Worm (Caenorhabditis elegans) whole organism, L1 larva: ENCODE results near the gene mvb-12.

Experiments
- C04F5.9 ChIP-seq: sonication (generic microtip); optimal IDR thresholded peaks from 2 replicates; lab custom pipeline; 2016; ENCODE audit warnings: missing genetic modification characterization, missing compliant biosample characterization
- C16A3.4 ChIP-seq: fragments of 150-350 bp; optimal IDR thresholded peaks from 2 replicates; lab custom pipeline; 2014; ENCODE audit warnings: missing biosample characterization, missing genetic modification characterization
- C34B4.2 ChIP-seq: sonication (generic microtip); optimal IDR thresholded peaks from 2 replicates; lab custom pipeline; 2017; ENCODE audit warnings: mild to moderate bottlenecking, missing genetic modification characterization, missing compliant biosample characterization
- aha-1 ChIP-seq: fragments of 150-350 bp; optimal IDR thresholded peaks from 2 replicates; lab custom pipeline; 2014; ENCODE audit warnings: missing biosample characterization, missing genetic modification characterization
- blmp-1 ChIP-seq: fragments of 150-350 bp; optimal IDR thresholded peaks from 2 replicates; lab custom pipeline; 2014; ENCODE audit warnings: missing biosample characterization, missing genetic modification characterization
- ceh-63 ChIP-seq: fragments of 200-800 bp; sonication (Bioruptor generic); optimal IDR thresholded peaks from 2 replicates; lab custom pipeline; 2018; ENCODE audit warnings: mild to moderate bottlenecking, missing genetic modification characterization, missing compliant biosample characterization
- ceh-8 ChIP-seq: fragments of 200-800 bp; sonication (Bioruptor generic); optimal IDR thresholded peaks from 2 replicates; lab custom pipeline; 2018; ENCODE audit warnings: mild to moderate bottlenecking, missing genetic modification characterization, moderate library complexity, missing compliant biosample characterization
- ceh-82 ChIP-seq, 3 experiments: fragments of 150-350 bp in 1 of 3; sonication (generic microtip) in 2 of 3; optimal IDR thresholded peaks; 2 replicates each; lab custom pipeline; 2014 to 2017; ENCODE audit warnings: missing biosample characterization in 3 of 3, missing genetic modification characterization in 3 of 3
- ceh-88 ChIP-seq: fragments of 200-800 bp; sonication (Bioruptor generic); IDR thresholded peaks from 2 replicates; pipeline ENCODE4 v1.3.6; 2022; ENCODE audit warnings: missing genetic modification characterization, missing compliant biosample characterization
- ceh-90 ChIP-seq: sonication (generic microtip); optimal IDR thresholded peaks from 2 replicates; lab custom pipeline; 2016; ENCODE audit warnings: missing genetic modification characterization, missing compliant biosample characterization
- ces-1 ChIP-seq: fragments of 150-350 bp; optimal IDR thresholded peaks from 2 replicates; lab custom pipeline; 2014; ENCODE audit warnings: missing biosample characterization, missing genetic modification reagents, missing genetic modification characterization
- dpl-1 ChIP-seq, 3 experiments: fragments of 150-350 bp in 2 of 3; sonication (generic microtip) in 1 of 3; optimal IDR thresholded peaks; 2 replicates each; lab custom pipeline; 2014 to 2017; ENCODE audit warnings: missing biosample characterization in 3 of 3, missing genetic modification characterization in 3 of 3, missing genetic modification reagents in 3 of 3
- efl-3 ChIP-seq: fragments of 200-800 bp; sonication (Bioruptor generic); optimal IDR thresholded peaks from 2 replicates; lab custom pipeline; 2018; ENCODE audit warnings: mild to moderate bottlenecking, missing genetic modification characterization, missing compliant biosample characterization
- egl-27 ChIP-seq, 2 experiments: fragments of 150-350 bp in 1 of 2; sonication (generic microtip); optimal IDR thresholded peaks; 3 replicates each; lab custom pipeline; 2017 to 2018; ENCODE audit warnings: missing biosample characterization in 2 of 2, missing genetic modification characterization in 2 of 2, missing genetic modification reagents in 2 of 2
- fkh-10 ChIP-seq: sonication (generic microtip); optimal IDR thresholded peaks from 2 replicates; lab custom pipeline; 2017; ENCODE audit warnings: missing biosample characterization, missing genetic modification reagents, missing genetic modification characterization
- fkh-8 ChIP-seq: sonication (generic microtip); optimal IDR thresholded peaks from 2 replicates; lab custom pipeline; 2016; ENCODE audit warnings: mild to moderate bottlenecking, missing genetic modification characterization, missing compliant biosample characterization
- fos-1 ChIP-seq: fragments of 150-350 bp; optimal IDR thresholded peaks from 2 replicates; lab custom pipeline; 2014; ENCODE audit warnings: missing biosample characterization, missing genetic modification characterization
- grh-1 ChIP-seq: fragments of 200-800 bp; sonication (Bioruptor generic); IDR thresholded peaks from 2 replicates; pipeline ENCODE4 v1.3.6; 2022; ENCODE audit warnings: missing genetic modification reagents, missing genetic modification characterization, missing compliant biosample characterization
- hlh-17 ChIP-seq: fragments of 200-800 bp; sonication (Bioruptor generic); optimal IDR thresholded peaks from 2 replicates; lab custom pipeline; 2018; ENCODE audit warnings: missing genetic modification characterization, mild to moderate bottlenecking, missing compliant biosample characterization, moderate library complexity, borderline replicate concordance
- irx-1 ChIP-seq: sonication (generic microtip); optimal IDR thresholded peaks from 2 replicates; lab custom pipeline; 2016; ENCODE audit warnings: missing genetic modification characterization, missing compliant biosample characterization
- isw-1 ChIP-seq: fragments of 200-800 bp; sonication (Bioruptor generic); IDR thresholded peaks from 2 replicates; pipeline ENCODE4 v1.3.6; 2022; ENCODE audit warnings: missing genetic modification characterization, missing compliant biosample characterization
- jun-1 ChIP-seq: fragments of 150-350 bp; optimal IDR thresholded peaks from 2 replicates; lab custom pipeline; 2014; ENCODE audit warnings: missing biosample characterization, missing genetic modification reagents, missing genetic modification characterization
- lin-14 ChIP-seq: fragments of 200-800 bp; sonication (Bioruptor generic); optimal IDR thresholded peaks from 2 replicates; lab custom pipeline; 2018; ENCODE audit warnings: mild to moderate bottlenecking, missing genetic modification characterization, moderate library complexity, missing compliant biosample characterization
- lin-15B ChIP-seq: fragments of 150-350 bp; sonication (generic microtip); optimal IDR thresholded peaks from 3 replicates; lab custom pipeline; 2014; ENCODE audit warnings: missing biosample characterization, missing genetic modification characterization
- lin-39 ChIP-seq: fragments of 150-350 bp; optimal IDR thresholded peaks from 2 replicates; lab custom pipeline; 2014; ENCODE audit warnings: missing biosample characterization, missing genetic modification reagents, missing genetic modification characterization
- lsy-2 ChIP-seq, 2 experiments: fragments of 150-350 bp; optimal IDR thresholded peaks; 2 replicates each; lab custom pipeline; 2014; ENCODE audit warnings: missing biosample characterization in 2 of 2, missing genetic modification characterization in 2 of 2
- mdl-1 ChIP-seq, 2 experiments: fragments of 150-350 bp; optimal IDR thresholded peaks; 2 replicates each; lab custom pipeline; 2014 to 2017; ENCODE audit warnings: missing biosample characterization in 2 of 2, missing genetic modification characterization in 2 of 2, inconsistent platforms in 1 of 2
- mef-2 ChIP-seq: fragments of 150-350 bp; optimal IDR thresholded peaks from 2 replicates; lab custom pipeline; 2014; ENCODE audit warnings: missing biosample characterization, missing genetic modification characterization
- mep-1 ChIP-seq: fragments of 150-350 bp; optimal IDR thresholded peaks from 2 replicates; lab custom pipeline; 2014; ENCODE audit warnings: missing biosample characterization, missing genetic modification characterization
- nhr-12 ChIP-seq: sonication (generic microtip); optimal IDR thresholded peaks from 2 replicates; lab custom pipeline; 2017; ENCODE audit warnings: missing biosample characterization, missing genetic modification characterization
- nhr-19 ChIP-seq: fragments of 200-800 bp; sonication (Bioruptor generic); conservative IDR thresholded peaks from 2 replicates; pipeline ENCODE4 v1.3.6; 2022; ENCODE audit warnings: missing genetic modification characterization, missing compliant biosample characterization
- nhr-20 ChIP-seq: sonication (generic microtip); optimal IDR thresholded peaks from 2 replicates; lab custom pipeline; 2016; ENCODE audit warnings: mild to moderate bottlenecking, missing genetic modification characterization, missing compliant biosample characterization
- nhr-47 ChIP-seq: sonication (generic microtip); optimal IDR thresholded peaks from 2 replicates; lab custom pipeline; 2016; ENCODE audit warnings: mild to moderate bottlenecking, missing genetic modification characterization, moderate library complexity, missing compliant biosample characterization
- nhr-71 ChIP-seq: sonication (generic microtip); optimal IDR thresholded peaks from 2 replicates; lab custom pipeline; 2016; ENCODE audit warnings: mild to moderate bottlenecking, missing genetic modification characterization, moderate library complexity, missing compliant biosample characterization
- nhr-76 ChIP-seq: sonication (generic microtip); optimal IDR thresholded peaks from 2 replicates; lab custom pipeline; 2017; ENCODE audit warnings: missing biosample characterization, missing genetic modification characterization
- nhr-77 ChIP-seq: fragments of 150-350 bp; optimal IDR thresholded peaks from 2 replicates; lab custom pipeline; 2014; ENCODE audit warnings: missing biosample characterization, missing genetic modification characterization
- nhr-84 ChIP-seq: sonication (generic microtip); optimal IDR thresholded peaks from 2 replicates; lab custom pipeline; 2017; ENCODE audit warnings: missing biosample characterization, missing genetic modification characterization
- nhr-85 ChIP-seq: sonication (generic microtip); peaks from one replicate; lab custom pipeline; 2016; ENCODE audit warnings: missing genetic modification characterization, inconsistent platforms, missing compliant biosample characterization
- rnt-1 ChIP-seq: sonication (generic microtip); optimal IDR thresholded peaks from 2 replicates; lab custom pipeline; 2016; ENCODE audit warnings: mild to moderate bottlenecking, missing genetic modification characterization, moderate library complexity, missing compliant biosample characterization
- snpc-4 ChIP-seq: fragments of 150-350 bp; optimal IDR thresholded peaks from 2 replicates; lab custom pipeline; 2014; ENCODE audit warnings: missing biosample characterization, missing genetic modification characterization
- snu-23 ChIP-seq: sonication (generic microtip); optimal IDR thresholded peaks from 2 replicates; lab custom pipeline; 2016; ENCODE audit warnings: missing genetic modification characterization, missing compliant biosample characterization
- sup-37 ChIP-seq: fragments of 200-800 bp; sonication (Bioruptor generic); optimal IDR thresholded peaks from 2 replicates; lab custom pipeline; 2018; ENCODE audit warnings: mild to moderate bottlenecking, missing genetic modification characterization, missing compliant biosample characterization
- swsn-7 ChIP-seq: sonication (generic microtip); optimal IDR thresholded peaks from 2 replicates; lab custom pipeline; 2016; ENCODE audit warnings: missing genetic modification characterization, missing compliant biosample characterization
- tlp-1 ChIP-seq: fragments of 150-350 bp; optimal IDR thresholded peaks from 2 replicates; lab custom pipeline; 2014; ENCODE audit warnings: missing biosample characterization, missing genetic modification characterization
- unc-130 ChIP-seq: fragments of 150-350 bp; optimal IDR thresholded peaks from 2 replicates; lab custom pipeline; 2017; ENCODE audit warnings: missing biosample characterization, missing genetic modification characterization, inconsistent platforms
- unc-86 ChIP-seq: sonication (generic microtip); optimal IDR thresholded peaks from 2 replicates; lab custom pipeline; 2016; ENCODE audit warnings: missing genetic modification characterization, missing compliant biosample characterization
- unc-98 ChIP-seq: fragments of 200-800 bp; sonication (Bioruptor generic); IDR thresholded peaks from 2 replicates; pipeline ENCODE4 v1.3.6; 2022; ENCODE audit warnings: missing genetic modification characterization, missing compliant biosample characterization
- xbp-1 ChIP-seq: sonication (generic microtip); optimal IDR thresholded peaks from 2 replicates; lab custom pipeline; 2016; ENCODE audit warnings: missing genetic modification characterization, missing compliant biosample characterization
- zag-1 ChIP-seq: fragments of 150-350 bp; optimal IDR thresholded peaks from 2 replicates; lab custom pipeline; 2014; ENCODE audit warnings: missing biosample characterization, missing genetic modification characterization
- ztf-11 ChIP-seq, 2 experiments: sonication (generic microtip); optimal IDR thresholded peaks; 2 replicates each; lab custom pipeline; 2016 to 2017; ENCODE audit warnings: missing genetic modification characterization in 2 of 2, missing biosample characterization in 1 of 2, missing compliant biosample characterization in 1 of 2

Gene mvb-12

DNA sequence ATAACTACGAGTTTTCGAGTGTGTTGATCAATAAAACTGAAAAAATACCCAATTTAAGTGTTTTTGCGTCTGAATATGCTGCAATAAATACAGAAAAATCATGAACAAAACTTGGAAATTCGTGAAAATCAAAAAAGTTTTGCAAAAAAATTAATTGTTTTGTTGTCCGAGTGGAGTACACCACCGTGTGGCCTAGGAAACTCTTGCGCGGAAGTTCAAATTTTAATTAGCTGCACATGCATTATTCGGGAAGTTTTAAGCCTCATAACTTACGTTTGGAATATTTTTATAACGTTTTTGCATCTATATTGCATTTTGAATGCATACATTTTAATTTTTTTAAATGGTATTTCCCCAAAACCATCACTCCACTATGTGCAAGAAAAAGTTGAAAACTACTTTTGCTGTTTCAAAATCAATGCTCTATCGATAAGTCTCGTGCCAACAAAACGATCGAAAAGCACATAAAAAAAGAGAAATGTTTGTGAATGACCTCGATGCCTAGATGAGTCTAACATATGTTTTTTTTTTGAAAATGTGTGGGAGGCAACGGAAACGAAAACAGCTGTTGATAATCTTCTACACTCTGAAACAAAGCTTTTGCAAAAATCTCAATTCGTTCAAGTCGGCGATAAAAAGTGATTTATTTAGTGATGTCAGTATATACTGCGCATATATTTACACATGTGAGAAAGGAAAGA lies 13.8 kb upstream of the mvb-12 start (continued):
- TF ChIP-seq egl-27 (tag; optimal IDR thresholded peaks at IDR 0.05; lab: Kevin White, UChicago) (no peak), lin-14 (GFP tag; lab: Kevin White, UChicago) (peak; percentile 54), aha-1 (tag; lab: Kevin White, UChicago) (no peak), irx-1 (peak; percentile 69), fkh-10 (GFP tag; lab: Kevin White, UChicago) (no peak), nhr-76 (no peak), unc-130 (tag; lab: Kevin White, UChicago) (peak; percentile 3), lin-15B (tag; lab: Kevin White, UChicago) (no peak), C04F5.9 (peak; percentile 40), nhr-71 (tag; lab: Kevin White, UChicago) (peak; percentile 56), snu-23 (GFP tag; lab: Kevin White, UChicago) (peak; percentile 44), lsy-2 (tag; optimal IDR thresholded peaks at IDR 0.05; lab: Kevin White, UChicago) (peak; percentile 10 to 53), mdl-1 (tag; optimal IDR thresholded peaks at IDR 0.05; lab: Kevin White, UChicago) (no peak), hlh-17 (GFP tag; lab: Kevin White, UChicago) (no peak), ceh-88 (GFP tag; lab: Robert Waterston, UW) (no peak; the same call in 1 of the 2 replicates), ceh-8 (no peak), nhr-85 (tag; lab: Kevin White, UChicago) (peak; percentile 91), ceh-90 (tag; lab: Kevin White, UChicago) (peak; percentile 82), swsn-7 (tag; lab: Kevin White, UChicago) (peak; percentile 53), snpc-4 (tag; lab: Kevin White, UChicago) (no peak), jun-1 (tag; lab: Kevin White, UChicago) (no peak), fos-1 (tag; lab: Kevin White, UChicago) (no peak), sup-37 (no peak), tlp-1 (tag; lab: Kevin White, UChicago) (no peak), rnt-1 (tag; lab: Kevin White, UChicago) (peak; percentile 86), blmp-1 (peak; percentile 28), C34B4.2 (tag; lab: Kevin White, UChicago) (no peak), ceh-82 (tag; optimal IDR thresholded peaks at IDR 0.05; lab: Kevin White, UChicago) (no peak), xbp-1 (tag; lab: Kevin White, UChicago) (peak; percentile 49), ztf-11 (tag; optimal IDR thresholded peaks at IDR 0.05; lab: Kevin White, UChicago) (peak in 1 of 2 experiments; percentile 71), ceh-63 (GFP tag; lab: Kevin White, UChicago) (no peak), ces-1 (GFP tag; lab: Kevin White, UChicago) (no peak), nhr-20 (tag; lab: Kevin White, UChicago) (peak; percentile 41), nhr-77 (no peak), grh-1 (GFP tag; lab: Robert Waterston, UW) (peak; percentile 73), C16A3.4 (no peak), dpl-1 (GFP tag; optimal IDR thresholded peaks at IDR 0.05; lab: Kevin White, UChicago) (peak; percentile 76 to 88 (median 86)), nhr-19 (GFP tag; lab: Robert Waterston, UW) (peak; percentile 44), efl-3 (GFP tag; lab: Kevin White, UChicago) (no peak), fkh-8 (tag; lab: Kevin White, UChicago) (no peak), unc-98 (GFP tag; lab: Robert Waterston, UW) (no peak)

DNA sequence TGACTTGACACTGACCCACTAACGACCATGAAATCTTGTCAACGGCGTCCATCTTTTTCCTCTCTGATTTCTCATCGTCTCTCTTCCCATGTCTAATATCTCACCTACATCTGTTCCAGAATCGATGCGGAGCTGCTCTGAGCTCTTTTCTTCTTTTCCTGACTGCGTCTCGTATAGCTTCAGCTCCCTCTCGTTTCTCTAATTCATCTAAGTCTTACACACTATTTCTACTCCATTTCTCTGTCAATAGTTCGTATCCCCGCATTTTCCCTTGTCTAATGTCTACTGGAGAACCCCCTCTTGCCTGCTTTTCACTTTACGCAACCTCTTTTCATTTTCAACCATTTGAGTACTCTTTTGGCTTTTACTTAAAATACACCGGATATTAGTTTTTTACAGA lies 12.5 kb upstream of the mvb-12 start, which contains the start of gene ric-3:
Gene ric-3 (plus strand): TSS at position 400 of the 400 bp plus-strand sequence.
- TF ChIP-seq dpl-1 (GFP tag; optimal IDR thresholded peaks at IDR 0.05; lab: Kevin White, UChicago) (peak; percentile 7 to 41 (median 31)), irx-1 (peak; percentile 48), nhr-20 (tag; lab: Kevin White, UChicago) (peak; percentile 50), nhr-47 (tag; lab: Kevin White, UChicago) (peak; percentile 72), C16A3.4 (peak; percentile 5), unc-98 (GFP tag; lab: Robert Waterston, UW) (no peak), fkh-8 (tag; lab: Kevin White, UChicago) (peak; percentile 84), snpc-4 (tag; lab: Kevin White, UChicago) (peak; percentile 23), ceh-82 (tag; optimal IDR thresholded peaks at IDR 0.05; lab: Kevin White, UChicago) (peak; percentile 45 to 63 (median 50)), lin-39 (peak; percentile 17), fos-1 (tag; lab: Kevin White, UChicago) (peak; percentile 52), isw-1 (peak; percentile 56; the same call in 1 of the 2 replicates), nhr-84 (tag; lab: Kevin White, UChicago) (no peak), nhr-77 (peak; percentile 30), nhr-12 (tag; lab: Kevin White, UChicago) (no peak), efl-3 (GFP tag; lab: Kevin White, UChicago) (no peak), mef-2 (tag; lab: Kevin White, UChicago) (peak; percentile 22), mep-1 (tag; lab: Kevin White, UChicago) (peak; percentile 84), zag-1 (peak; percentile 23), ceh-90 (tag; lab: Kevin White, UChicago) (peak; percentile 16), jun-1 (tag; lab: Kevin White, UChicago) (peak; percentile 54), unc-86 (tag; lab: Kevin White, UChicago) (peak; percentile 76)
